Fruit fly (Drosophila melanogaster): Measurements from ENCODE around the gene mnd.

DNA sequence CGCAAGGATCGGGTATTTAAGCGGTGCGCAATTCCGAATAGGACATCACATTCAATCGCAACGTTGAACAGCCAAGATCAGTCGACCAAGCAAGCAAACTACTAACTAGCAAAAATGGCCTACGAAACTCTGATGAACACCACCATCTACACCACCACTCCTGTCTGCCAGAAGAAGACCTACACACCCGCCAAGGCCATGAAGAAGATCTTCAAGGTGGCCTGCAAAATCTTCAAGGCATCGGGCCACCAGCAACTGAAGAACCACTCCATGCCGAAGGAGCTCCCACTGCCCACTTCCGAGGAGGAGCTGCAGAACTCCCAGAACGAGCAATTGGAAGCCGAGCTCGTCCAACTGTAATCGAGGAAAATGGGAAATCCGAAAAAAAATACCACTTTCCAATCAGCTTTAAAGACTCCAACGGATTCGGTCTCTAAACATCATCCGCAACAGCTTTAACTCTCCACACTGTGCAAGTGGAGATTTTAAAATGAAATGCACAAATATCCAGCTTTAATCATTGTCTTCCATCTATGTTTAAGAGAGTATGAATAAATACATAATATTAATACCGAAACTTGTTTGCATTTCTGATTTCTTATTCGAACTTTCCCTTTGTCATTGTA, 12.2 kb upstream of the mnd start, which contains the start of gene Brd:
- no peak for TF ChIP-seq EcR (GFP tag; optimal IDR thresholded peaks at IDR 0.05)
- no peak for TF ChIP-seq CG8301 (tag; optimal IDR thresholded peaks at IDR 0.05)
- TF ChIP-seq rn (GFP tag; IDR thresholded peaks at IDR 0.05): no peak
